Fruit fly (Drosophila melanogaster) whole organism, wandering third instar larva: ENCODE data around the gene CG6565.

Experiments used
- CG9705 ChIP-seq: fragments of 200-800 bp; sonication (Bioruptor generic); optimal IDR thresholded peaks from 2 replicates; lab custom pipeline; 2018; ENCODE audit warnings: missing biosample characterization, mild to moderate bottlenecking, missing genetic modification characterization
- HLH106 ChIP-seq: fragments of 200-800 bp; optimal IDR thresholded peaks from 3 replicates; lab custom pipeline; 2019; ENCODE audit warnings: missing biosample characterization, mild to moderate bottlenecking, missing genetic modification characterization, moderate library complexity
- Sp1 ChIP-seq: fragments of 200-800 bp; sonication (Bioruptor generic); optimal IDR thresholded peaks from 3 replicates; lab custom pipeline; 2019; ENCODE audit warnings: missing biosample characterization, mild to moderate bottlenecking, missing genetic modification characterization, moderate library complexity
- fru ChIP-seq: fragments of 200-800 bp; sonication (Bioruptor generic); optimal IDR thresholded peaks from 3 replicates; lab custom pipeline; 2016; ENCODE audit warnings: missing biosample characterization, mild to moderate bottlenecking, missing genetic modification characterization

DNA sequence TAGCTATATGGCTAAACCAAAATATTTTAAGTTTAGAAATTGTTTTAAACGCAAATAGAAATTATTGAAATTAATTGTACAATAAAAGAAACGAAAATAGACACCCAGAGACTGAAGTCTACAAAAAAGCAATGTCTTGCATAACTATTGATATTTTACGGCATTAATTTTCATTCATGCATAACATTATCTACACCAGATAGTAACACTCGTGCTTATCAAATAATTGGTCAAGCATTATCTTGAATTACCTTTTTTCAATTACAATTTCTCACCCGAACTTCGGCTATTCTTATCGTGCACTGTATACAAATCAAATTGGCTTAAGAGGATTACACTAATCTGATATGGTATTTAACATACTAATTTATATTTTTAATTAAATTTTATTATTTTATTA lies 2.3 kb downstream of the CG6565 start:
- TF ChIP-seq fru (GFP tag; lab: Kevin White, UChicago) (no peak), HLH106 (no peak), Sp1 (GFP tag; lab: Kevin White, UChicago) (no peak), CG9705 (no peak)
